Fruit fly (Drosophila melanogaster): Measurements from ENCODE around the gene CG42327.

Gene CG42327

DNA sequence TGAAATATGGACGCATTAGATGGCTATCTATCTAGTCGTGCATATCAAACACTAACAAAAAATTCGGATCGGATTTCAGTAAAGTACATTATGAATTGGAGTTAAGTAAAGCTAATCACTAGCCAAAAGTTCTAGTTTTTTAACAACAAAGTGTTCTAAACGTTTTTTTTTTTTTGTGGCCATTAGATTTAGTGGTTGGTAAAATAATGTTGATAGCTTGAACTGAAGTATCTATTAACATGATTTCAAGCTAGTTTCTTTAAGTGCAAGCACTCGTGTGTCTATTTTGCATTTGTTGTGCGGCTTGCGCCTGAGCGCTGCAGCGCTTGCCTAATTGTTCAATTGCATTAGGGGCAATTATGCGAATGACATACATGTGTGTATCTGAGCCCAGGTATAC, 6.7 kb downstream of the CG42327 start (continued):
- no peak for TF ChIP-seq CG3163 (GFP tag; optimal IDR thresholded peaks at IDR 0.05)
- no peak for TF ChIP-seq CG13775 (GFP tag; optimal IDR thresholded peaks at IDR 0.05)
- no peak for TF ChIP-seq pan (optimal IDR thresholded peaks at IDR 0.05)
- peak in 1 of 2 experiments; percentile 14 for TF ChIP-seq pan (GFP tag; optimal IDR thresholded peaks at IDR 0.05 in 1 of 2, IDR thresholded peaks at IDR 0.05 in 1 of 2)
- TF ChIP-seq Hr78 (GFP tag; optimal IDR thresholded peaks at IDR 0.05): no peak
- no peak for TF ChIP-seq CG18476 (GFP tag; optimal IDR thresholded peaks at IDR 0.05)
- peak; percentile 7 for TF ChIP-seq az2 (GFP tag; optimal IDR thresholded peaks at IDR 0.05)
- no peak for TF ChIP-seq CG12391 (tag; optimal IDR thresholded peaks at IDR 0.05)
- no peak for TF ChIP-seq CG17912 (GFP tag; optimal IDR thresholded peaks at IDR 0.05)
- TF ChIP-seq Xbp1 (GFP tag; optimal IDR thresholded peaks at IDR 0.05): no peak
- 0 out of 3 replicates have a peak, but pooled peaks have one; percentile 37 for TF ChIP-seq CG17361 (GFP tag; IDR thresholded peaks at IDR 0.05)
- TF ChIP-seq Trl (optimal IDR thresholded peaks at IDR 0.05): no peak
- TF ChIP-seq Trl (GFP tag; optimal IDR thresholded peaks at IDR 0.05): no peak
- TF ChIP-seq chm (GFP tag; IDR thresholded peaks at IDR 0.05): no peak
- peak; percentile 37 for TF ChIP-seq dmrt99B (tag; optimal IDR thresholded peaks at IDR 0.05)
- no peak for TF ChIP-seq CG11723 (GFP tag; optimal IDR thresholded peaks at IDR 0.05)
- TF ChIP-seq CG13296 (GFP tag; optimal IDR thresholded peaks at IDR 0.05): no peak
- no peak for TF ChIP-seq CG8478 (optimal IDR thresholded peaks at IDR 0.05)
- TF ChIP-seq CG7357 (GFP tag; IDR thresholded peaks at IDR 0.05): no peak
- TF ChIP-seq exex (tag; optimal IDR thresholded peaks at IDR 0.05): no peak
- TF ChIP-seq CG2678 (tag; optimal IDR thresholded peaks at IDR 0.05): peak; percentile 9
- peak in 1 of 2 experiments; percentile 4 for TF ChIP-seq chif (GFP tag; optimal IDR thresholded peaks at IDR 0.05)
- TF ChIP-seq CG4404 (GFP tag; IDR thresholded peaks at IDR 0.05): no peak
- TF ChIP-seq fd3F (GFP tag; optimal IDR thresholded peaks at IDR 0.05): no peak
- peak; percentile 16 for TF ChIP-seq ATbp (GFP tag; optimal IDR thresholded peaks at IDR 0.05)
- peak in 1 of 2 experiments; percentile 9 for TF ChIP-seq bsh (GFP tag; optimal IDR thresholded peaks at IDR 0.05)
- TF ChIP-seq Hr51 (GFP tag; optimal IDR thresholded peaks at IDR 0.05): peak in 1 of 2 experiments; percentile 31
- peak; percentile 35; the same call in 1 of the 2 replicates for TF ChIP-seq Drgx (GFP tag; IDR thresholded peaks at IDR 0.05)
- TF ChIP-seq Sox102F (GFP tag; optimal IDR thresholded peaks at IDR 0.05): peak; percentile 27
- TF ChIP-seq CG18764 (GFP tag; optimal IDR thresholded peaks at IDR 0.05): no peak
- peak; percentile 15 for TF ChIP-seq CG15269 (tag; optimal IDR thresholded peaks at IDR 0.05)
- TF ChIP-seq CG18262 (tag; optimal IDR thresholded peaks at IDR 0.05): no peak
- no peak for TF ChIP-seq CG16779 (GFP tag; IDR thresholded peaks at IDR 0.05)
- TF ChIP-seq CG5953 (GFP tag; IDR thresholded peaks at IDR 0.05): 0 out of 2 replicates have a peak, but pooled peaks have one; percentile 51
- TF ChIP-seq croc (GFP tag; conservative IDR thresholded peaks at IDR 0.05): no peak
- TF ChIP-seq Side (GFP tag; optimal IDR thresholded peaks at IDR 0.05): no peak
- TF ChIP-seq Oli (tag; optimal IDR thresholded peaks at IDR 0.05): peak; percentile 12
- no peak for TF ChIP-seq sens-2 (GFP tag; IDR thresholded peaks at IDR 0.05)
- TF ChIP-seq CG10979 (tag; optimal IDR thresholded peaks at IDR 0.05): peak; percentile 4
- TF ChIP-seq klu (GFP tag; IDR thresholded peaks at IDR 0.05): no peak
- peak; percentile 34 for TF ChIP-seq CG17359 (tag; optimal IDR thresholded peaks at IDR 0.05)
- no peak for TF ChIP-seq her (GFP tag; optimal IDR thresholded peaks at IDR 0.05)
- no peak for TF ChIP-seq CG9609 (GFP tag; optimal IDR thresholded peaks at IDR 0.05)
- TF ChIP-seq crc (GFP tag; optimal IDR thresholded peaks at IDR 0.05): no peak
- no peak for TF ChIP-seq CG8281 (tag; optimal IDR thresholded peaks at IDR 0.05)
- TF ChIP-seq grn (GFP tag; optimal IDR thresholded peaks at IDR 0.05): peak; percentile 4
- no peak for TF ChIP-seq wek (GFP tag; optimal IDR thresholded peaks at IDR 0.05)
- TF ChIP-seq CG31388 (GFP tag; optimal IDR thresholded peaks at IDR 0.05): no peak
- no peak for TF ChIP-seq NFAT (GFP tag; IDR thresholded peaks at IDR 0.05)
- no peak for TF ChIP-seq CG12104 (GFP tag; optimal IDR thresholded peaks at IDR 0.05)
- TF ChIP-seq CG11504 (tag; optimal IDR thresholded peaks at IDR 0.05): peak; percentile 26
- TF ChIP-seq CG9215 (GFP tag; IDR thresholded peaks at IDR 0.05): no peak
